Worm (Caenorhabditis elegans) whole organism, mixed stage, embryonic: ENCODE measurements around the gene ZK1240.5.

Source experiments
- M03D4.4 ChIP-seq: sonication (generic microtip); optimal IDR thresholded peaks from 2 replicates; lab custom pipeline; 2017; ENCODE audit warnings: mild to moderate bottlenecking, missing genetic modification characterization, missing compliant biosample characterization
- bed-3 ChIP-seq: fragments of 200-800 bp; sonication (Bioruptor generic); optimal IDR thresholded peaks from 3 replicates; lab custom pipeline; 2018; ENCODE audit warnings: mild to moderate bottlenecking, missing genetic modification characterization, moderate library complexity, missing compliant biosample characterization
- blmp-1 ChIP-seq: fragments of 150-350 bp; optimal IDR thresholded peaks from 2 replicates; lab custom pipeline; 2014; ENCODE audit warnings: missing biosample characterization, missing genetic modification characterization
- ceh-39 ChIP-seq: fragments of 150-350 bp; optimal IDR thresholded peaks from 2 replicates; lab custom pipeline; 2014; ENCODE audit warnings: missing biosample characterization, missing genetic modification characterization
- ceh-43 ChIP-seq: fragments of 200-800 bp; sonication (Bioruptor generic); optimal IDR thresholded peaks from 2 replicates; lab custom pipeline; 2018; ENCODE audit warnings: mild to moderate bottlenecking, missing genetic modification characterization, moderate library complexity, missing compliant biosample characterization
- ceh-83 ChIP-seq: fragments of 200-800 bp; sonication (Bioruptor generic); optimal IDR thresholded peaks from 2 replicates; lab custom pipeline; 2018; ENCODE audit warnings: mild to moderate bottlenecking, missing genetic modification characterization, missing compliant biosample characterization
- ces-1 ChIP-seq: fragments of 150-350 bp; optimal IDR thresholded peaks from 2 replicates; lab custom pipeline; 2014; ENCODE audit warnings: missing biosample characterization, missing genetic modification reagents, missing genetic modification characterization
- cnd-1 ChIP-seq: fragments of 200-800 bp; sonication (Bioruptor generic); optimal IDR thresholded peaks from 2 replicates; lab custom pipeline; 2018; ENCODE audit warnings: mild to moderate bottlenecking, missing genetic modification characterization, missing compliant biosample characterization
- drap-1 ChIP-seq: fragments of 200-800 bp; sonication (Bioruptor generic); optimal IDR thresholded peaks from 3 replicates; lab custom pipeline; 2018; ENCODE audit warnings: mild to moderate bottlenecking, missing genetic modification characterization, missing compliant biosample characterization
- elt-1 ChIP-seq: sonication (generic microtip); optimal IDR thresholded peaks from 2 replicates; lab custom pipeline; 2017; ENCODE audit warnings: missing genetic modification characterization, mild to moderate bottlenecking, missing compliant biosample characterization, antibody characterized with exemption, moderate library complexity, borderline replicate concordance; ENCODE audit not compliant: insufficient read depth
- elt-3 ChIP-seq: fragments of 150-350 bp; optimal IDR thresholded peaks from 2 replicates; lab custom pipeline; 2014; ENCODE audit warnings: missing biosample characterization, missing genetic modification characterization
- flh-1 ChIP-seq: fragments of 200-800 bp; sonication (Bioruptor generic); optimal IDR thresholded peaks from 2 replicates; lab custom pipeline; 2018; ENCODE audit warnings: mild to moderate bottlenecking, missing genetic modification characterization, moderate library complexity, missing compliant biosample characterization
- ham-2 ChIP-seq: fragments of 200-800 bp; sonication (Bioruptor generic); optimal IDR thresholded peaks from 2 replicates; lab custom pipeline; 2018; ENCODE audit warnings: mild to moderate bottlenecking, missing genetic modification characterization, missing compliant biosample characterization
- hlh-1 ChIP-seq: fragments of 150-350 bp; optimal IDR thresholded peaks from 2 replicates; lab custom pipeline; 2014; ENCODE audit warnings: missing biosample characterization, missing genetic modification reagents, missing genetic modification characterization
- lin-13 ChIP-seq: fragments of 150-350 bp; optimal IDR thresholded peaks from 2 replicates; lab custom pipeline; 2014; ENCODE audit warnings: missing biosample characterization, missing genetic modification characterization
- lin-32 ChIP-seq: fragments of 200-800 bp; sonication (Bioruptor generic); optimal IDR thresholded peaks from 2 replicates; lab custom pipeline; 2018; ENCODE audit warnings: mild to moderate bottlenecking, missing genetic modification characterization, missing compliant biosample characterization
- lsy-2 ChIP-seq: fragments of 150-350 bp; optimal IDR thresholded peaks from 2 replicates; lab custom pipeline; 2014; ENCODE audit warnings: missing biosample characterization, missing genetic modification characterization
- mab-5 ChIP-seq: fragments of 150-350 bp; optimal IDR thresholded peaks from 2 replicates; lab custom pipeline; 2014; ENCODE audit warnings: missing biosample characterization, missing genetic modification characterization
- mep-1 ChIP-seq: fragments of 150-350 bp; optimal IDR thresholded peaks from 2 replicates; lab custom pipeline; 2017; ENCODE audit warnings: missing biosample characterization, missing genetic modification reagents, missing genetic modification characterization, inconsistent platforms
- mls-2 ChIP-seq: sonication (generic microtip); optimal IDR thresholded peaks from 2 replicates; lab custom pipeline; 2016; ENCODE audit warnings: mild to moderate bottlenecking, missing genetic modification characterization, moderate library complexity, missing compliant biosample characterization
- nhr-12 ChIP-seq: fragments of 150-350 bp; optimal IDR thresholded peaks from 2 replicates; lab custom pipeline; 2014; ENCODE audit warnings: missing biosample characterization, missing genetic modification characterization
- nhr-2 ChIP-seq: fragments of 150-350 bp; optimal IDR thresholded peaks from 2 replicates; lab custom pipeline; 2014; ENCODE audit warnings: missing biosample characterization, missing genetic modification characterization
- nhr-237 ChIP-seq: fragments of 150-350 bp; optimal IDR thresholded peaks from 2 replicates; lab custom pipeline; 2014; ENCODE audit warnings: missing biosample characterization, missing genetic modification characterization
- nhr-28 ChIP-seq: fragments of 150-350 bp; optimal IDR thresholded peaks from 2 replicates; lab custom pipeline; 2014; ENCODE audit warnings: missing biosample characterization, missing genetic modification characterization
- nhr-76 ChIP-seq: sonication (generic microtip); optimal IDR thresholded peaks from 2 replicates; lab custom pipeline; 2017; ENCODE audit warnings: missing biosample characterization, missing genetic modification characterization
- pha-4 ChIP-seq: fragments of 150-350 bp; optimal IDR thresholded peaks from 2 replicates; lab custom pipeline; 2018; ENCODE audit warnings: missing biosample characterization, missing genetic modification reagents, missing genetic modification characterization
- sem-2 ChIP-seq: fragments of 200-800 bp; sonication (Bioruptor generic); optimal IDR thresholded peaks from 2 replicates; lab custom pipeline; 2018; ENCODE audit warnings: mild to moderate bottlenecking, missing genetic modification characterization, missing compliant biosample characterization
- snpc-4 ChIP-seq: fragments of 150-350 bp; optimal IDR thresholded peaks from 2 replicates; lab custom pipeline; 2014; ENCODE audit warnings: missing biosample characterization, missing genetic modification characterization
- sptf-1 ChIP-seq: sonication (generic microtip); optimal IDR thresholded peaks from 2 replicates; lab custom pipeline; 2017; ENCODE audit warnings: mild to moderate bottlenecking, missing genetic modification characterization, moderate library complexity, missing compliant biosample characterization
- tbx-8 ChIP-seq: fragments of 200-800 bp; sonication (Bioruptor generic); optimal IDR thresholded peaks from 2 replicates; lab custom pipeline; 2018; ENCODE audit warnings: mild to moderate bottlenecking, missing genetic modification characterization, moderate library complexity, missing compliant biosample characterization
- unc-120 ChIP-seq: sonication (generic microtip); optimal IDR thresholded peaks from 2 replicates; lab custom pipeline; 2017; ENCODE audit warnings: missing genetic modification characterization, missing compliant biosample characterization; ENCODE audit not compliant: poor library complexity, severe bottlenecking
- unc-39 ChIP-seq: fragments of 150-350 bp; optimal IDR thresholded peaks from 2 replicates; lab custom pipeline; 2014; ENCODE audit warnings: missing biosample characterization, missing genetic modification characterization
- unc-62 ChIP-seq: fragments of 150-350 bp; optimal IDR thresholded peaks from 2 replicates; lab custom pipeline; 2014; ENCODE audit warnings: missing biosample characterization, missing genetic modification reagents, missing genetic modification characterization
- zip-8 ChIP-seq: fragments of 150-350 bp; optimal IDR thresholded peaks from 2 replicates; lab custom pipeline; 2014; ENCODE audit warnings: missing biosample characterization, missing genetic modification characterization
- ztf-11 ChIP-seq: fragments of 150-350 bp; optimal IDR thresholded peaks from 2 replicates; lab custom pipeline; 2014; ENCODE audit warnings: missing biosample characterization, missing genetic modification characterization

The ZK1240.5 gene

DNA sequence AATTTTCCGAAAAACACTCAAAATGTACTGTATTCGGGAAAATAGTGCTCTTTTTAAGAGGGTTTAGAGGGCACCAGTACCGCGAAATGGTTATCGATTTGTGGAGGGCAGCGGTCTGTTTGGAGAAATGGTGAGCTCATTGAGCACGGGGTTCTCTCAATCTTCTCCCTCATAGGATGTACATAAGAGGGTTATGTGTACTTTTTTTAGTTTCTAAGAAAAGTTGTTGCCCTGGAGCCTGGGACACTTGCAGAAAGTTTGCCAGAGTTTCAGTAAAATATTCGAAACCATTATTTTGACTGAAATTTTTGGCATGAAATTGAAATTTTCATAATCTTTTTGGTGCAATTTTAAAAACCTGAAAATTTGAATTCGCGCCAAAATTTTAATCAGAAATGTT is 34.8 kb upstream of the ZK1240.5 start, which contains the start of gene F43C11.10:
Gene F43C11.10, minus strand, starts transcription at position 101 of the 400 bp plus-strand sequence.
- TF ChIP-seq nhr-28 (tag; lab: Kevin White, UChicago) (no peak), ceh-43 (no peak), nhr-12 (tag; lab: Kevin White, UChicago) (no peak), nhr-2 (tag; lab: Kevin White, UChicago) (no peak), ceh-83 (GFP tag; lab: Kevin White, UChicago) (no peak), elt-1 (tag; lab: Kevin White, UChicago) (no peak), pha-4 (tag; lab: Kevin White, UChicago) (no peak), mab-5 (tag; lab: Kevin White, UChicago) (no peak), tbx-8 (no peak), mep-1 (tag; lab: Kevin White, UChicago) (no peak), ham-2 (GFP tag; lab: Kevin White, UChicago) (no peak), lsy-2 (tag; lab: Kevin White, UChicago) (no peak)

ce11 chrII:2346672-2347071 is 28.9 kb upstream of the ZK1240.5 start, which contains the start of gene F43C11.4:
Gene F43C11.4 (plus strand): TSS chrII:2346972.
- TF ChIP-seq mep-1 (tag; lab: Kevin White, UChicago) (no peak), elt-1 (tag; lab: Kevin White, UChicago) (no peak), flh-1 (GFP tag; lab: Kevin White, UChicago) (no peak), ztf-11 (no peak), cnd-1 (tag; lab: Kevin White, UChicago) (no peak), nhr-76 (tag; lab: Kevin White, UChicago) (no peak), lin-13 (tag; lab: Kevin White, UChicago) (no peak), ceh-39 (tag; lab: Kevin White, UChicago) (no peak), pha-4 (tag; lab: Kevin White, UChicago) (no peak), lsy-2 (tag; lab: Kevin White, UChicago) (no peak), blmp-1 (tag; lab: Kevin White, UChicago) (no peak), nhr-2 (tag; lab: Kevin White, UChicago) (no peak), tbx-8 (no peak), mls-2 (tag; lab: Kevin White, UChicago) (no peak)

DNA sequence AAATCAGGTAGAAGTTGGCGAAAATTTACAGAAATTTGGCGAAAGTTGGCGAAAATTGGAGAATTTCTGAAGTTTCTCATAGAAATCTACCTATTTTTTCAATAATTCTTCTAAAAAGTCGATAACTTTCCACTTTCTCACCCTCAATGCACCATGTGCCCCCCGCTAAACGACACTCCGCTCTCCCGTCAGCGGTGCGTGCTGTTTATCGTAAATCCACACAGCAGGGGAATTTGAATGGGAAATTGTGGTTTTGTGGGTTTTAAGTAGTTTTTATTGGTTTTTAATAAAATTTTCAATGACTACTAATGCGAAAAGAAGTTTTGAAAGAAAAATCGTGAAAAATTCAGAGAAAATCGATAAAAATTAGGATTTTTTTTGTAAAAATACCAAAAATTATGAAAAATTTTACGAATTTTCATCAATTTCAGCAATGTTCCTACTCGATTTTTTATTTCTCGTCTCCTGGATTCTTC is 24.3 kb upstream of the ZK1240.5 start, which contains the start of gene F43C11.6:
Gene F43C11.6, plus strand, starts transcription at position 426 of the 476 bp plus-strand sequence.
- no peak for TF ChIP-seq elt-3 (tag; lab: Kevin White, UChicago)
- TF ChIP-seq sptf-1 (tag; lab: Kevin White, UChicago) = no peak
- TF ChIP-seq ceh-83 (GFP tag; lab: Kevin White, UChicago) = no peak
- no peak for TF ChIP-seq nhr-28 (tag; lab: Kevin White, UChicago)
- TF ChIP-seq zip-8 = no peak
- no peak for TF ChIP-seq drap-1 (GFP tag; lab: Kevin White, UChicago)
- TF ChIP-seq nhr-237 (tag; lab: Kevin White, UChicago) = no peak
- no peak for TF ChIP-seq ceh-43
- TF ChIP-seq ztf-11 = no peak
- TF ChIP-seq unc-39 (tag; lab: Kevin White, UChicago) = no peak
- no peak for TF ChIP-seq mls-2 (tag; lab: Kevin White, UChicago)
- peak; percentile 13 for TF ChIP-seq hlh-1 (tag; lab: Kevin White, UChicago)
- TF ChIP-seq cnd-1 (tag; lab: Kevin White, UChicago) = no peak
- peak; percentile 41 for TF ChIP-seq lin-13 (tag; lab: Kevin White, UChicago)
- no peak for TF ChIP-seq unc-62 (GFP tag; lab: Kevin White, UChicago)
- no peak for TF ChIP-seq mab-5 (tag; lab: Kevin White, UChicago)
- TF ChIP-seq snpc-4 (tag; lab: Kevin White, UChicago) = no peak
- peak; percentile 20 for TF ChIP-seq lsy-2 (tag; lab: Kevin White, UChicago)
- TF ChIP-seq M03D4.4 = no peak
- TF ChIP-seq nhr-2 (tag; lab: Kevin White, UChicago) = no peak
- TF ChIP-seq lin-32 = no peak
- no peak for TF ChIP-seq bed-3 (GFP tag; lab: Kevin White, UChicago)
- TF ChIP-seq nhr-12 (tag; lab: Kevin White, UChicago) = no peak
- peak; percentile 26 for TF ChIP-seq ceh-39 (tag; lab: Kevin White, UChicago)
- TF ChIP-seq ces-1 (GFP tag; lab: Kevin White, UChicago) = no peak
- TF ChIP-seq tbx-8 = no peak
- no peak for TF ChIP-seq unc-120 (tag; lab: Kevin White, UChicago)
- peak; percentile 8 for TF ChIP-seq mep-1 (tag; lab: Kevin White, UChicago)
- TF ChIP-seq nhr-76 (tag; lab: Kevin White, UChicago) = no peak
- TF ChIP-seq elt-1 (tag; lab: Kevin White, UChicago) = no peak
- TF ChIP-seq flh-1 (GFP tag; lab: Kevin White, UChicago) = no peak
- TF ChIP-seq sem-2 (GFP tag; lab: Kevin White, UChicago) = no peak
- no peak for TF ChIP-seq pha-4 (tag; lab: Kevin White, UChicago)
- TF ChIP-seq ham-2 (GFP tag; lab: Kevin White, UChicago) = no peak
- TF ChIP-seq blmp-1 (tag; lab: Kevin White, UChicago) = no peak
